Worm (Caenorhabditis elegans) whole organism, early embryonic: ENCODE measurements around the gene Y75B8A.63.
A peak's percentile ranks its signal among the peaks of the same experiment; 100 is the strongest.

Experiments used
- B0310.2 ChIP-seq: sonication (generic microtip); optimal IDR thresholded peaks from 2 replicates; lab custom pipeline; 2016; ENCODE audit warnings: mild to moderate bottlenecking, missing genetic modification characterization, missing compliant biosample characterization
- F13C5.2 ChIP-seq: sonication (generic microtip); optimal IDR thresholded peaks from 2 replicates; lab custom pipeline; 2017; ENCODE audit warnings: mild to moderate bottlenecking, missing genetic modification characterization, inconsistent platforms, missing compliant biosample characterization
- aly-1 ChIP-seq: sonication (generic microtip); optimal IDR thresholded peaks from 2 replicates; lab custom pipeline; 2016; ENCODE audit warnings: missing genetic modification characterization, missing compliant biosample characterization
- ama-1 ChIP-seq: fragments of 150-350 bp; optimal IDR thresholded peaks from 2 replicates; lab custom pipeline; 2014
- ceh-13 ChIP-seq: fragments of 200-800 bp; sonication (Bioruptor generic); optimal IDR thresholded peaks from 2 replicates; lab custom pipeline; 2018; ENCODE audit warnings: mild to moderate bottlenecking, missing genetic modification characterization, missing compliant biosample characterization
- ceh-36 ChIP-seq: sonication (generic microtip); optimal IDR thresholded peaks from 2 replicates; lab custom pipeline; 2016; ENCODE audit warnings: missing genetic modification characterization, inconsistent platforms, missing compliant biosample characterization
- ets-7 ChIP-seq: sonication (generic microtip); optimal IDR thresholded peaks from 2 replicates; lab custom pipeline; 2016; ENCODE audit warnings: missing genotype, missing genetic modification characterization, missing compliant biosample characterization
- flt-1 ChIP-seq: fragments of 200-800 bp; sonication (Bioruptor generic); IDR thresholded peaks from 2 replicates; pipeline ENCODE4 v1.3.6; 2022; ENCODE audit warnings: missing genetic modification characterization, missing compliant biosample characterization
- hmbx-1 ChIP-seq: sonication (generic microtip); optimal IDR thresholded peaks from 2 replicates; lab custom pipeline; 2016; ENCODE audit warnings: mild to moderate bottlenecking, missing genetic modification characterization, missing compliant biosample characterization
- hmg-4 ChIP-seq: fragments of 200-800 bp; sonication (Bioruptor generic); optimal IDR thresholded peaks from 2 replicates; lab custom pipeline; 2018; ENCODE audit warnings: mild to moderate bottlenecking, missing genetic modification characterization, missing compliant biosample characterization
- hnd-1 ChIP-seq: sonication (generic microtip); optimal IDR thresholded peaks from 2 replicates; lab custom pipeline; 2016; ENCODE audit warnings: missing genetic modification characterization, missing compliant biosample characterization
- pes-1 ChIP-seq: fragments of 200-800 bp; sonication (Bioruptor generic); IDR thresholded peaks from 2 replicates; pipeline ENCODE4 v1.3.6; 2022; ENCODE audit warnings: missing genetic modification reagents, missing genetic modification characterization, missing compliant biosample characterization
- scrt-1 ChIP-seq: fragments of 200-800 bp; sonication (Bioruptor generic); IDR thresholded peaks from 2 replicates; pipeline ENCODE4 v1.3.6; 2022; ENCODE audit warnings: missing genetic modification characterization, missing compliant biosample characterization
- sea-1 ChIP-seq: fragments of 200-800 bp; sonication (Bioruptor generic); conservative IDR thresholded peaks from 2 replicates; pipeline ENCODE4 v1.3.6; 2022; ENCODE audit warnings: missing genetic modification characterization, missing compliant biosample characterization
- tbx-11 ChIP-seq: fragments of 200-800 bp; sonication (Bioruptor generic); IDR thresholded peaks from 2 replicates; pipeline ENCODE4 v1.3.6; 2022; ENCODE audit warnings: missing genetic modification characterization, missing compliant biosample characterization
- tbx-37 ChIP-seq: fragments of 200-800 bp; sonication (Bioruptor generic); conservative IDR thresholded peaks from 2 replicates; pipeline ENCODE4 v1.3.6; 2022; ENCODE audit warnings: missing genetic modification reagents, missing genetic modification characterization, missing compliant biosample characterization
- tra-4 ChIP-seq: sonication (generic microtip); optimal IDR thresholded peaks from 2 replicates; lab custom pipeline; 2017; ENCODE audit warnings: missing genetic modification characterization, missing compliant biosample characterization

The Y75B8A.63 gene

ce11 chrIII:12366989-12367557, 39.3 kb downstream of the Y75B8A.63 start, which contains the start of gene Y75B8A.33:
Gene Y75B8A.33, minus strand, starts transcription at chrIII:12367373.
- TF ChIP-seq flt-1 (GFP tag; lab: Robert Waterston, UW): no peak
- TF ChIP-seq pes-1: peak; percentile 39; the same call in 1 of the 2 replicates

ce11 chrIII:12367891-12368290, 40.1 kb downstream of the Y75B8A.63 start:
- TF ChIP-seq sea-1 (GFP tag; lab: Robert Waterston, UW): no peak

ce11 chrIII:12368462-12369306, 40.9 kb downstream of the Y75B8A.63 start, which contains the start of gene his-72:
Gene his-72, minus strand, starts transcription at chrIII:12369050.
- TF ChIP-seq ama-1 (peak; percentile 97), ceh-13 (no peak), tra-4 (tag; lab: Kevin White, UChicago) (no peak), flt-1 (GFP tag; lab: Robert Waterston, UW) (no peak), sea-1 (GFP tag; lab: Robert Waterston, UW) (no peak), ceh-36 (tag; lab: Kevin White, UChicago) (peak; percentile 16), hmg-4 (peak; percentile 55), hnd-1 (no peak), ets-7 (tag; lab: Kevin White, UChicago) (no peak), B0310.2 (tag; lab: Kevin White, UChicago) (peak; percentile 45), tbx-11 (no peak), pes-1 (peak; percentile 57; the same call in 1 of the 2 replicates), hmbx-1 (tag; lab: Kevin White, UChicago) (no peak), scrt-1 (GFP tag; lab: Robert Waterston, UW) (no peak), tbx-37 (GFP tag; lab: Robert Waterston, UW) (no peak), aly-1 (tag; lab: Kevin White, UChicago) (no peak), F13C5.2 (tag; lab: Kevin White, UChicago) (peak; percentile 14)

- TF ChIP-seq aly-1 (tag; lab: Kevin White, UChicago): no peak
- no peak for TF ChIP-seq hmbx-1 (tag; lab: Kevin White, UChicago)
- no peak for TF ChIP-seq tra-4 (tag; lab: Kevin White, UChicago)
- no peak for TF ChIP-seq ceh-36 (tag; lab: Kevin White, UChicago)
- no peak for TF ChIP-seq pes-1
- no peak for TF ChIP-seq scrt-1 (GFP tag; lab: Robert Waterston, UW)
- no peak for TF ChIP-seq flt-1 (GFP tag; lab: Robert Waterston, UW)
- TF ChIP-seq hnd-1: no peak
- TF ChIP-seq hmg-4: no peak
- TF ChIP-seq ama-1: no peak
- no peak for TF ChIP-seq ets-7 (tag; lab: Kevin White, UChicago)
- no peak for TF ChIP-seq tbx-11
- no peak for TF ChIP-seq F13C5.2 (tag; lab: Kevin White, UChicago)
- no peak for TF ChIP-seq ceh-13
- TF ChIP-seq B0310.2 (tag; lab: Kevin White, UChicago): no peak
Measured at ce11 chrIII:12369476-12369875, 41.7 kb downstream of the Y75B8A.63 start.

ce11 chrIII:12370011-12370506, 42.3 kb downstream of the Y75B8A.63 start, which contains the start of gene rpt-6:
Gene rpt-6, plus strand, starts transcription at chrIII:12370456.
- TF ChIP-seq tbx-11 (no peak), scrt-1 (GFP tag; lab: Robert Waterston, UW) (no peak), F13C5.2 (tag; lab: Kevin White, UChicago) (no peak), tbx-37 (GFP tag; lab: Robert Waterston, UW) (no peak), ets-7 (tag; lab: Kevin White, UChicago) (no peak), flt-1 (GFP tag; lab: Robert Waterston, UW) (no peak), sea-1 (GFP tag; lab: Robert Waterston, UW) (no peak), B0310.2 (tag; lab: Kevin White, UChicago) (no peak), ceh-36 (tag; lab: Kevin White, UChicago) (no peak), hmbx-1 (tag; lab: Kevin White, UChicago) (no peak), hmg-4 (no peak), ama-1 (no peak), tra-4 (tag; lab: Kevin White, UChicago) (no peak), aly-1 (tag; lab: Kevin White, UChicago) (no peak)

ce11 chrIII:12372080-12373065, 44.6 kb downstream of the Y75B8A.63 start:
- TF ChIP-seq ceh-36 (tag; lab: Kevin White, UChicago): no peak
- TF ChIP-seq hmbx-1 (tag; lab: Kevin White, UChicago): no peak

ce11 chrIII:12373306-12373705, 45.6 kb downstream of the Y75B8A.63 start:
- TF ChIP-seq ets-7 (tag; lab: Kevin White, UChicago) (no peak), B0310.2 (tag; lab: Kevin White, UChicago) (no peak), ama-1 (no peak), hmbx-1 (tag; lab: Kevin White, UChicago) (no peak), scrt-1 (GFP tag; lab: Robert Waterston, UW) (no peak), tbx-37 (GFP tag; lab: Robert Waterston, UW) (no peak)
